Worm (Caenorhabditis elegans) whole organism, midembryonic: Measurements from ENCODE around the gene pals-19.

ENCODE experiments used
- T22C8.4 ChIP-seq: fragments of 200-800 bp; sonication (Bioruptor generic); IDR thresholded peaks from 2 replicates; pipeline ENCODE4 v1.3.6; 2022; ENCODE audit warnings: missing genetic modification characterization, missing compliant biosample characterization
- cog-1 ChIP-seq: sonication (generic microtip); optimal IDR thresholded peaks from 2 replicates; lab custom pipeline; 2016; ENCODE audit warnings: missing genetic modification characterization, missing compliant biosample characterization
- flt-1 ChIP-seq: fragments of 200-800 bp; sonication (Bioruptor generic); IDR thresholded peaks from 2 replicates; pipeline ENCODE4 v1.3.6; 2022; ENCODE audit warnings: missing genetic modification characterization, missing compliant biosample characterization
- klf-2 ChIP-seq: fragments of 200-800 bp; sonication (Bioruptor generic); conservative IDR thresholded peaks from 2 replicates; pipeline ENCODE4 v1.3.6; 2022; ENCODE audit warnings: missing genetic modification reagents, missing genetic modification characterization, missing compliant biosample characterization
- med-1 ChIP-seq: sonication (generic microtip); optimal IDR thresholded peaks from 2 replicates; lab custom pipeline; 2017; ENCODE audit warnings: missing genetic modification characterization, mild to moderate bottlenecking, missing compliant biosample characterization, antibody characterized with exemption, missing genetic modification reagents; ENCODE audit not compliant: insufficient read depth
- ref-1 ChIP-seq: fragments of 200-800 bp; sonication (Bioruptor generic); conservative IDR thresholded peaks from 2 replicates; pipeline ENCODE4 v1.3.6; 2022; ENCODE audit warnings: missing genetic modification reagents, missing genetic modification characterization, missing compliant biosample characterization
- tab-1 ChIP-seq: fragments of 200-800 bp; sonication (Bioruptor generic); IDR thresholded peaks from 2 replicates; pipeline ENCODE4 v1.3.6; 2022; ENCODE audit warnings: missing genetic modification characterization, missing compliant biosample characterization
- ztf-23 ChIP-seq: fragments of 200-800 bp; sonication (Bioruptor generic); IDR thresholded peaks from 2 replicates; pipeline ENCODE4 v1.3.6; 2022; ENCODE audit warnings: missing genetic modification reagents, missing genetic modification characterization, missing compliant biosample characterization
- ztf-29 ChIP-seq: fragments of 200-800 bp; sonication (Bioruptor generic); IDR thresholded peaks from 2 replicates; pipeline ENCODE4 v1.3.6; 2022; ENCODE audit warnings: missing genetic modification reagents, missing genetic modification characterization, missing compliant biosample characterization

Gene pals-19

ce11 chrIII:1398183-1398582 lies 3.6 kb upstream of the pals-19 start:
- no peak for TF ChIP-seq tab-1 (GFP tag; lab: Robert Waterston, UW)
- TF ChIP-seq klf-2 (GFP tag; lab: Robert Waterston, UW): no peak
- TF ChIP-seq flt-1 (GFP tag; lab: Robert Waterston, UW): no peak
- TF ChIP-seq cog-1 (tag; lab: Kevin White, UChicago): no peak
- no peak for TF ChIP-seq ztf-23
- TF ChIP-seq ztf-29 (GFP tag; lab: Robert Waterston, UW): no peak
- no peak for TF ChIP-seq med-1 (GFP tag; lab: Kevin White, UChicago)
- TF ChIP-seq ref-1: no peak
- no peak for TF ChIP-seq T22C8.4 (GFP tag; lab: Robert Waterston, UW)

ce11 chrIII:1399670-1400069 lies 2.1 kb upstream of the pals-19 start, which contains the start of gene pals-16:
TSS of gene pals-16 (plus strand) at chrIII:1399970.
- TF ChIP-seq flt-1 (GFP tag; lab: Robert Waterston, UW): no peak
- TF ChIP-seq ztf-23: no peak
- no peak for TF ChIP-seq klf-2 (GFP tag; lab: Robert Waterston, UW)
- TF ChIP-seq T22C8.4 (GFP tag; lab: Robert Waterston, UW): no peak
- no peak for TF ChIP-seq cog-1 (tag; lab: Kevin White, UChicago)
- no peak for TF ChIP-seq med-1 (GFP tag; lab: Kevin White, UChicago)

- TF ChIP-seq ztf-29 (GFP tag; lab: Robert Waterston, UW) (no peak), ref-1 (no peak), med-1 (GFP tag; lab: Kevin White, UChicago) (no peak), ztf-23 (no peak), T22C8.4 (GFP tag; lab: Robert Waterston, UW) (no peak), cog-1 (tag; lab: Kevin White, UChicago) (no peak), klf-2 (GFP tag; lab: Robert Waterston, UW) (no peak), tab-1 (GFP tag; lab: Robert Waterston, UW) (no peak), flt-1 (GFP tag; lab: Robert Waterston, UW) (no peak)
These were observed 1.4 kb downstream of the pals-19 start, which contains the start of gene pals-18 for ce11 chrIII:1403108-1403507. TSS of gene pals-18 (plus strand) at chrIII:1403408.

ce11 chrIII:1409139-1409538 lies 7.4 kb downstream of the pals-19 start, which contains the start of gene Y82E9BR.22:
TSS of gene Y82E9BR.22 (minus strand) at chrIII:1409239.
- TF ChIP-seq cog-1 (tag; lab: Kevin White, UChicago) (no peak), flt-1 (GFP tag; lab: Robert Waterston, UW) (no peak), tab-1 (GFP tag; lab: Robert Waterston, UW) (no peak), T22C8.4 (GFP tag; lab: Robert Waterston, UW) (no peak), ztf-23 (no peak), ref-1 (no peak), klf-2 (GFP tag; lab: Robert Waterston, UW) (no peak), ztf-29 (GFP tag; lab: Robert Waterston, UW) (no peak), med-1 (GFP tag; lab: Kevin White, UChicago) (no peak)

ce11 chrIII:1413125-1413837 lies 11.5 kb downstream of the pals-19 start:
- no peak for TF ChIP-seq ztf-23
- no peak for TF ChIP-seq ztf-29 (GFP tag; lab: Robert Waterston, UW)

- no peak for TF ChIP-seq cog-1 (tag; lab: Kevin White, UChicago)
- no peak for TF ChIP-seq ztf-23
- TF ChIP-seq klf-2 (GFP tag; lab: Robert Waterston, UW): no peak
- no peak for TF ChIP-seq T22C8.4 (GFP tag; lab: Robert Waterston, UW)
- TF ChIP-seq ref-1: no peak
- TF ChIP-seq tab-1 (GFP tag; lab: Robert Waterston, UW): no peak
- TF ChIP-seq med-1 (GFP tag; lab: Kevin White, UChicago): no peak
- TF ChIP-seq ztf-29 (GFP tag; lab: Robert Waterston, UW): no peak
- no peak for TF ChIP-seq flt-1 (GFP tag; lab: Robert Waterston, UW)
These were observed 12.3 kb downstream of the pals-19 start, which contains the start of gene Y82E9BR.14 for ce11 chrIII:1413890-1414613. TSS of gene Y82E9BR.14 (minus strand) at chrIII:1414116.

ce11 chrIII:1416571-1416970 lies 14.8 kb downstream of the pals-19 start:
- TF ChIP-seq tab-1 (GFP tag; lab: Robert Waterston, UW): no peak
- TF ChIP-seq klf-2 (GFP tag; lab: Robert Waterston, UW): no peak
- no peak for TF ChIP-seq flt-1 (GFP tag; lab: Robert Waterston, UW)
- TF ChIP-seq ref-1: no peak
- TF ChIP-seq T22C8.4 (GFP tag; lab: Robert Waterston, UW): no peak
- TF ChIP-seq ztf-23: no peak
- no peak for TF ChIP-seq cog-1 (tag; lab: Kevin White, UChicago)
- no peak for TF ChIP-seq med-1 (GFP tag; lab: Kevin White, UChicago)
- no peak for TF ChIP-seq ztf-29 (GFP tag; lab: Robert Waterston, UW)

- TF ChIP-seq flt-1 (GFP tag; lab: Robert Waterston, UW): no peak
- TF ChIP-seq ztf-23: no peak
These were observed 15.3 kb downstream of the pals-19 start, which contains the start of gene elc-1 for ce11 chrIII:1417090-1417489. TSS of gene elc-1 (minus strand) at chrIII:1417190.

ce11 chrIII:1418709-1419108 lies 17.0 kb downstream of the pals-19 start:
- TF ChIP-seq ztf-29 (GFP tag; lab: Robert Waterston, UW): 0 out of 2 replicates have a peak, but pooled peaks have one; percentile 18
- no peak for TF ChIP-seq tab-1 (GFP tag; lab: Robert Waterston, UW)
- TF ChIP-seq klf-2 (GFP tag; lab: Robert Waterston, UW): no peak
- peak; percentile 45 for TF ChIP-seq cog-1 (tag; lab: Kevin White, UChicago)
- peak; percentile 58 for TF ChIP-seq T22C8.4 (GFP tag; lab: Robert Waterston, UW)
- peak; percentile 21 for TF ChIP-seq med-1 (GFP tag; lab: Kevin White, UChicago)
- peak; percentile 76; the same call in 1 of the 2 replicates for TF ChIP-seq flt-1 (GFP tag; lab: Robert Waterston, UW)
- 0 out of 2 replicates have a peak, but pooled peaks have one; percentile 39 for TF ChIP-seq ztf-23
- no peak for TF ChIP-seq ref-1
